Worm (Caenorhabditis elegans): ENCODE results near the gene C27H5.2.

DNA sequence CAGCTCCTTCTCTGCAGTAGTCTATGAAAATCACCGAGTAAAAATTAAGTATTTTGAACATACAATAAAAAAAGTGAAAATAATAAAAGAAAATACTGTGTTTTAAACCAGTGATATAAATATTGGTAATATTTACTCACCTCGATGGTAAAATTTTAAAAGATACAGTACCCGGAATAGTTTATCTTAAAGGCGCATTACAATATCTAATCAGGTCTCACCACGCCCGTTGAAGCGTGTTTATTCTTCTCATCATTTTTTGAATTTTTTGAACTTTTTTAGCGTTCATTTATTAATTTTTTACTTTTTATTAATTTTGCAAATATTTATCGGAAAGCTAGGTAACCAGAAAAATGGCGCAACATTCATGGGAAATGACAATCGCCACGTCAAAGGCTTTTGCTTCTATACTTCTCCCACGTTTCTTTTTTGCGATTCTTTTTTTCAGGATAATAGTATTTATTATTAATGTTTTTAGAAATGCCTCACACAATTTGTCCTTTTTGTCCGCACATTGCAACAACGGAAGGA is 33.6 kb upstream of the C27H5.2 start, which contains the start of gene F10E7.2:
- no peak for TF ChIP-seq ceh-83 (GFP tag; optimal IDR thresholded peaks at IDR 0.05)
- TF ChIP-seq ztf-11 (tag; optimal IDR thresholded peaks at IDR 0.05), result no peak
- no peak for TF ChIP-seq sem-2 (GFP tag; optimal IDR thresholded peaks at IDR 0.05)
- no peak for TF ChIP-seq flh-1 (GFP tag; optimal IDR thresholded peaks at IDR 0.05)
- TF ChIP-seq snpc-4 (tag; optimal IDR thresholded peaks at IDR 0.05), result no peak
- no peak for TF ChIP-seq unc-62 (GFP tag; optimal IDR thresholded peaks at IDR 0.05)
- TF ChIP-seq nhr-28 (tag; optimal IDR thresholded peaks at IDR 0.05), result no peak
- TF ChIP-seq blmp-1 (tag; optimal IDR thresholded peaks at IDR 0.05), result no peak
- TF ChIP-seq mab-5 (tag; optimal IDR thresholded peaks at IDR 0.05), result no peak
